Worm (Caenorhabditis elegans) whole organism, L1 larva: ENCODE data around the gene F44E7.7.

ENCODE experiments used
- C04F5.9 ChIP-seq: sonication (generic microtip); optimal IDR thresholded peaks from 2 replicates; lab custom pipeline; 2016; ENCODE audit warnings: missing genetic modification characterization, missing compliant biosample characterization
- C16A3.4 ChIP-seq: fragments of 150-350 bp; optimal IDR thresholded peaks from 2 replicates; lab custom pipeline; 2014; ENCODE audit warnings: missing biosample characterization, missing genetic modification characterization
- C34B4.2 ChIP-seq: sonication (generic microtip); optimal IDR thresholded peaks from 2 replicates; lab custom pipeline; 2017; ENCODE audit warnings: mild to moderate bottlenecking, missing genetic modification characterization, missing compliant biosample characterization
- F16B12.6 ChIP-seq: fragments of 150-350 bp; optimal IDR thresholded peaks from 2 replicates; lab custom pipeline; 2014; ENCODE audit warnings: missing biosample characterization, missing genetic modification characterization
- Y116A8C.19 ChIP-seq: sonication (generic microtip); optimal IDR thresholded peaks from 2 replicates; lab custom pipeline; 2016; ENCODE audit warnings: missing compliant biosample characterization, missing genetic modification characterization, borderline replicate concordance
- alr-1 ChIP-seq: fragments of 200-800 bp; sonication (Bioruptor generic); optimal IDR thresholded peaks from 2 replicates; lab custom pipeline; 2018; ENCODE audit warnings: borderline replicate concordance, mild to moderate bottlenecking, missing genetic modification characterization, missing compliant biosample characterization
- ceh-63 ChIP-seq: fragments of 200-800 bp; sonication (Bioruptor generic); optimal IDR thresholded peaks from 2 replicates; lab custom pipeline; 2018; ENCODE audit warnings: mild to moderate bottlenecking, missing genetic modification characterization, missing compliant biosample characterization
- ceh-82 ChIP-seq, 3 experiments: fragments of 150-350 bp in 1 of 3; sonication (generic microtip) in 2 of 3; optimal IDR thresholded peaks; 2 replicates each; lab custom pipeline; 2014 to 2017; ENCODE audit warnings: missing biosample characterization in 3 of 3, missing genetic modification characterization in 3 of 3
- ceh-90 ChIP-seq: sonication (generic microtip); optimal IDR thresholded peaks from 2 replicates; lab custom pipeline; 2016; ENCODE audit warnings: missing genetic modification characterization, missing compliant biosample characterization
- ces-1 ChIP-seq: fragments of 150-350 bp; optimal IDR thresholded peaks from 2 replicates; lab custom pipeline; 2014; ENCODE audit warnings: missing biosample characterization, missing genetic modification reagents, missing genetic modification characterization
- dsc-1 ChIP-seq: sonication (generic microtip); optimal IDR thresholded peaks from 2 replicates; lab custom pipeline; 2016; ENCODE audit warnings: mild to moderate bottlenecking, missing genetic modification characterization, missing compliant biosample characterization
- efl-3 ChIP-seq: fragments of 200-800 bp; sonication (Bioruptor generic); optimal IDR thresholded peaks from 2 replicates; lab custom pipeline; 2018; ENCODE audit warnings: mild to moderate bottlenecking, missing genetic modification characterization, missing compliant biosample characterization
- egl-13 ChIP-seq: sonication (generic microtip); optimal IDR thresholded peaks from 2 replicates; lab custom pipeline; 2016; ENCODE audit warnings: missing genotype, missing genetic modification reagents, missing genetic modification characterization, missing compliant biosample characterization
- elt-3 ChIP-seq, 6 experiments: fragments of 150-350 bp in 1 of 6; sonication (generic microtip); optimal IDR thresholded peaks; 2 replicates each; lab custom pipeline; 2017 to 2018; ENCODE audit warnings: missing biosample characterization in 6 of 6, missing genetic modification characterization in 6 of 6, inconsistent platforms in 1 of 6
- fkh-10 ChIP-seq: sonication (generic microtip); optimal IDR thresholded peaks from 2 replicates; lab custom pipeline; 2017; ENCODE audit warnings: missing biosample characterization, missing genetic modification reagents, missing genetic modification characterization
- fkh-4 ChIP-seq: sonication (generic microtip); optimal IDR thresholded peaks from 2 replicates; lab custom pipeline; 2016; ENCODE audit warnings: missing compliant biosample characterization, missing genetic modification characterization, borderline replicate concordance
- fos-1 ChIP-seq: fragments of 150-350 bp; optimal IDR thresholded peaks from 2 replicates; lab custom pipeline; 2014; ENCODE audit warnings: missing biosample characterization, missing genetic modification characterization
- hlh-4 ChIP-seq: sonication (generic microtip); optimal IDR thresholded peaks from 2 replicates; lab custom pipeline; 2016; ENCODE audit warnings: mild to moderate bottlenecking, missing genetic modification characterization, missing compliant biosample characterization
- hpl-2 ChIP-seq: fragments of 150-350 bp; optimal IDR thresholded peaks from 2 replicates; lab custom pipeline; 2014; ENCODE audit warnings: missing biosample characterization, missing genetic modification reagents, missing genetic modification characterization
- irx-1 ChIP-seq: sonication (generic microtip); optimal IDR thresholded peaks from 2 replicates; lab custom pipeline; 2016; ENCODE audit warnings: missing genetic modification characterization, missing compliant biosample characterization
- jun-1 ChIP-seq: fragments of 150-350 bp; optimal IDR thresholded peaks from 2 replicates; lab custom pipeline; 2014; ENCODE audit warnings: missing biosample characterization, missing genetic modification reagents, missing genetic modification characterization
- lin-14 ChIP-seq: fragments of 200-800 bp; sonication (Bioruptor generic); optimal IDR thresholded peaks from 2 replicates; lab custom pipeline; 2018; ENCODE audit warnings: mild to moderate bottlenecking, missing genetic modification characterization, moderate library complexity, missing compliant biosample characterization
- lin-15B ChIP-seq: fragments of 150-350 bp; sonication (generic microtip); optimal IDR thresholded peaks from 3 replicates; lab custom pipeline; 2014; ENCODE audit warnings: missing biosample characterization, missing genetic modification characterization
- lir-3 ChIP-seq: sonication (generic microtip); optimal IDR thresholded peaks from 2 replicates; lab custom pipeline; 2016; ENCODE audit warnings: mild to moderate bottlenecking, missing genetic modification characterization, moderate library complexity, missing compliant biosample characterization; ENCODE audit not compliant: poor library complexity
- mab-9 ChIP-seq: fragments of 200-800 bp; sonication (Bioruptor generic); IDR thresholded peaks from 2 replicates; pipeline ENCODE4 v1.3.6; 2022; ENCODE audit warnings: missing genetic modification reagents, missing genetic modification characterization, missing compliant biosample characterization
- mdl-1 ChIP-seq, 2 experiments: fragments of 150-350 bp; optimal IDR thresholded peaks; 2 replicates each; lab custom pipeline; 2014 to 2017; ENCODE audit warnings: missing biosample characterization in 2 of 2, missing genetic modification characterization in 2 of 2, inconsistent platforms in 1 of 2
- mef-2 ChIP-seq: fragments of 150-350 bp; optimal IDR thresholded peaks from 2 replicates; lab custom pipeline; 2014; ENCODE audit warnings: missing biosample characterization, missing genetic modification characterization
- mep-1 ChIP-seq: fragments of 150-350 bp; optimal IDR thresholded peaks from 2 replicates; lab custom pipeline; 2014; ENCODE audit warnings: missing biosample characterization, missing genetic modification characterization
- nhr-11 ChIP-seq: fragments of 150-350 bp; optimal IDR thresholded peaks from 2 replicates; lab custom pipeline; 2014; ENCODE audit warnings: missing biosample characterization, missing genetic modification characterization
- nhr-12 ChIP-seq: sonication (generic microtip); optimal IDR thresholded peaks from 2 replicates; lab custom pipeline; 2017; ENCODE audit warnings: missing biosample characterization, missing genetic modification characterization
- nhr-237 ChIP-seq: fragments of 150-350 bp; optimal IDR thresholded peaks from 2 replicates; lab custom pipeline; 2014; ENCODE audit warnings: missing biosample characterization, missing genetic modification characterization
- nhr-47 ChIP-seq: sonication (generic microtip); optimal IDR thresholded peaks from 2 replicates; lab custom pipeline; 2016; ENCODE audit warnings: mild to moderate bottlenecking, missing genetic modification characterization, moderate library complexity, missing compliant biosample characterization
- nhr-77 ChIP-seq: fragments of 150-350 bp; optimal IDR thresholded peaks from 2 replicates; lab custom pipeline; 2014; ENCODE audit warnings: missing biosample characterization, missing genetic modification characterization
- nhr-85 ChIP-seq: sonication (generic microtip); peaks from one replicate; lab custom pipeline; 2016; ENCODE audit warnings: missing genetic modification characterization, inconsistent platforms, missing compliant biosample characterization
- pag-3 ChIP-seq: sonication (generic microtip); optimal IDR thresholded peaks from 2 replicates; lab custom pipeline; 2017; ENCODE audit warnings: missing genetic modification characterization, mild to moderate bottlenecking, missing compliant biosample characterization, antibody characterized with exemption, borderline replicate concordance; ENCODE audit not compliant: insufficient read depth
- pax-3 ChIP-seq: fragments of 200-800 bp; sonication (Bioruptor generic); optimal IDR thresholded peaks from 2 replicates; lab custom pipeline; 2018; ENCODE audit warnings: mild to moderate bottlenecking, missing genetic modification characterization, moderate library complexity, missing compliant biosample characterization
- pqm-1 ChIP-seq: sonication (generic microtip); optimal IDR thresholded peaks from 3 replicates; lab custom pipeline; 2017; ENCODE audit warnings: missing biosample characterization, missing genetic modification characterization
- rnt-1 ChIP-seq: sonication (generic microtip); optimal IDR thresholded peaks from 2 replicates; lab custom pipeline; 2016; ENCODE audit warnings: mild to moderate bottlenecking, missing genetic modification characterization, moderate library complexity, missing compliant biosample characterization
- skn-1 ChIP-seq: fragments of 150-350 bp; optimal IDR thresholded peaks from 2 replicates; lab custom pipeline; 2014; ENCODE audit warnings: missing biosample characterization, missing genetic modification characterization
- sox-4 ChIP-seq: sonication (generic microtip); optimal IDR thresholded peaks from 2 replicates; lab custom pipeline; 2016; ENCODE audit warnings: missing genetic modification characterization, missing compliant biosample characterization
- sptf-1 ChIP-seq: fragments of 150-350 bp; optimal IDR thresholded peaks from 2 replicates; lab custom pipeline; 2014; ENCODE audit warnings: missing biosample characterization, missing genetic modification characterization
- swsn-7 ChIP-seq: sonication (generic microtip); optimal IDR thresholded peaks from 2 replicates; lab custom pipeline; 2016; ENCODE audit warnings: missing genetic modification characterization, missing compliant biosample characterization
- tlp-1 ChIP-seq: fragments of 150-350 bp; optimal IDR thresholded peaks from 2 replicates; lab custom pipeline; 2014; ENCODE audit warnings: missing biosample characterization, missing genetic modification characterization
- unc-130 ChIP-seq: fragments of 150-350 bp; optimal IDR thresholded peaks from 2 replicates; lab custom pipeline; 2017; ENCODE audit warnings: missing biosample characterization, missing genetic modification characterization, inconsistent platforms
- unc-30 ChIP-seq: sonication (generic microtip); optimal IDR thresholded peaks from 2 replicates; lab custom pipeline; 2017; ENCODE audit warnings: missing biosample characterization, missing genetic modification characterization
- unc-62 ChIP-seq: fragments of 150-350 bp; optimal IDR thresholded peaks from 2 replicates; lab custom pipeline; 2014; ENCODE audit warnings: missing biosample characterization, missing genetic modification reagents, missing genetic modification characterization
- zag-1 ChIP-seq: fragments of 150-350 bp; optimal IDR thresholded peaks from 2 replicates; lab custom pipeline; 2014; ENCODE audit warnings: missing biosample characterization, missing genetic modification characterization
- zip-4 ChIP-seq: fragments of 200-800 bp; sonication (Bioruptor generic); optimal IDR thresholded peaks from 2 replicates; lab custom pipeline; 2018; ENCODE audit warnings: mild to moderate bottlenecking, missing genetic modification characterization, moderate library complexity, missing compliant biosample characterization
- ztf-11 ChIP-seq, 2 experiments: sonication (generic microtip); optimal IDR thresholded peaks; 2 replicates each; lab custom pipeline; 2016 to 2017; ENCODE audit warnings: missing genetic modification characterization in 2 of 2, missing biosample characterization in 1 of 2, missing compliant biosample characterization in 1 of 2

F44E7.7 gene

ce11 chrV:5792031-5792430, 6.8 kb upstream of the F44E7.7 start, which contains the start of gene ZC250.2:
Gene ZC250.2, plus strand, starts transcription at chrV:5792331.
- TF ChIP-seq nhr-85 (tag; lab: Kevin White, UChicago) (peak; percentile 48), fkh-4 (no peak)

- TF ChIP-seq dsc-1 (tag; lab: Kevin White, UChicago) (peak; percentile 79), nhr-47 (tag; lab: Kevin White, UChicago) (peak; percentile 92), pax-3 (tag; lab: Kevin White, UChicago) (peak; percentile 74), lin-15B (tag; lab: Kevin White, UChicago) (peak; percentile 76), zip-4 (peak; percentile 38), fkh-10 (peak; percentile 77), skn-1 (peak; percentile 68), mdl-1 (tag; optimal IDR thresholded peaks at IDR 0.05; lab: Kevin White, UChicago) (peak in 1 of 2 experiments; percentile 55), nhr-85 (tag; lab: Kevin White, UChicago) (peak; percentile 94), sox-4 (peak; percentile 52), lin-14 (peak; percentile 91), unc-62 (no peak), mab-9 (GFP tag; lab: Robert Waterston, UW) (peak; percentile 55; the same call in 1 of the 2 replicates), fos-1 (tag; lab: Kevin White, UChicago) (peak; percentile 75), ceh-63 (GFP tag; lab: Kevin White, UChicago) (no peak), ceh-90 (tag; lab: Kevin White, UChicago) (no peak), lir-3 (peak; percentile 70), C04F5.9 (peak; percentile 57), rnt-1 (tag; lab: Kevin White, UChicago) (peak; percentile 96), F16B12.6 (tag; lab: Kevin White, UChicago) (peak; percentile 60), zag-1 (no peak), pqm-1 (tag; lab: Kevin White, UChicago) (no peak), hlh-4 (no peak), alr-1 (tag; lab: Kevin White, UChicago) (no peak), mep-1 (tag; lab: Kevin White, UChicago) (peak; percentile 91), nhr-12 (no peak), hpl-2 (GFP tag; lab: Kevin White, UChicago) (no peak), mef-2 (peak; percentile 51), nhr-237 (peak; percentile 64), swsn-7 (tag; lab: Kevin White, UChicago) (peak; percentile 84), tlp-1 (tag; lab: Kevin White, UChicago) (no peak), unc-30 (tag; lab: Kevin White, UChicago) (no peak), Y116A8C.19 (no peak), jun-1 (tag; lab: Kevin White, UChicago) (peak; percentile 64), elt-3 (tag; optimal IDR thresholded peaks at IDR 0.05; lab: Kevin White, UChicago) (peak in 2 of 6 experiments; percentile 42 to 78), ztf-11 (tag; optimal IDR thresholded peaks at IDR 0.05; lab: Kevin White, UChicago) (peak in 1 of 2 experiments; percentile 75), C16A3.4 (tag; lab: Kevin White, UChicago) (peak; percentile 93), C34B4.2 (no peak), unc-130 (tag; lab: Kevin White, UChicago) (peak; percentile 50), egl-13 (tag; lab: Kevin White, UChicago) (peak; percentile 80), ceh-82 (tag; optimal IDR thresholded peaks at IDR 0.05; lab: Kevin White, UChicago) (peak; percentile 89 to 90 (median 90)), sptf-1 (no peak), nhr-77 (tag; lab: Kevin White, UChicago) (peak; percentile 71), pag-3 (peak; percentile 38), nhr-11 (tag; lab: Kevin White, UChicago) (peak; percentile 42), ces-1 (GFP tag; lab: Kevin White, UChicago) (no peak), irx-1 (tag; lab: Kevin White, UChicago) (peak; percentile 83), efl-3 (GFP tag; lab: Kevin White, UChicago) (no peak)
Observed at ce11 chrV:5790497-5791280, 5.4 kb upstream of the F44E7.7 start, which contains the start of the genes nhr-142 and F44E7.9. Gene nhr-142, minus strand, starts transcription at chrV:5790553. Gene F44E7.9, plus strand, starts transcription at chrV:5791230.
